Fruit fly (Drosophila melanogaster): Measurements from ENCODE around the gene Task6.

Task6 gene

dm6 chr3R:13660924-13661659 is 13.2 kb downstream of the Task6 start, which contains the start of gene B52 (continued):
- TF ChIP-seq CG8089 (GFP tag; optimal IDR thresholded peaks at IDR 0.05) (peak; percentile 27), CG15011 (GFP tag; optimal IDR thresholded peaks at IDR 0.05) (peak; percentile 51), lov (optimal IDR thresholded peaks at IDR 0.05) (no peak), lov (GFP tag; IDR thresholded peaks at IDR 0.05) (peak; percentile 69; the same call in 1 of the 3 replicates), cato (GFP tag; optimal IDR thresholded peaks at IDR 0.05; ENCODE audit: borderline replicate concordance) (no peak), CG18476 (GFP tag; optimal IDR thresholded peaks at IDR 0.05) (no peak), slbo (GFP tag; IDR thresholded peaks at IDR 0.05) (peak; percentile 68), Spps (tag; optimal IDR thresholded peaks at IDR 0.05) (peak; percentile 42), Gsc (GFP tag; IDR thresholded peaks at IDR 0.05) (no peak; the same call in 1 of the 2 replicates), CG43689 (GFP tag; IDR thresholded peaks at IDR 0.05) (no peak), Nf-YC (tag; optimal IDR thresholded peaks at IDR 0.05) (no peak), Sox100B (GFP tag; optimal IDR thresholded peaks at IDR 0.05) (peak; percentile 62), esg (GFP tag; conservative IDR thresholded peaks at IDR 0.05) (peak; percentile 59), Pdp1 (GFP tag; optimal IDR thresholded peaks at IDR 0.05) (peak in 1 of 2 experiments; percentile 35), CG1233 (GFP tag; optimal IDR thresholded peaks at IDR 0.05) (peak; percentile 63), hb (GFP tag; IDR thresholded peaks at IDR 0.05; ENCODE audit: partially characterized antibody) (peak; percentile 18; the same call in 1 of the 3 replicates), MESR4 (GFP tag; optimal IDR thresholded peaks at IDR 0.05) (peak; percentile 97), Ravus (GFP tag; IDR thresholded peaks at IDR 0.05) (no peak), oc (tag; optimal IDR thresholded peaks at IDR 0.05) (no peak), CG18764 (GFP tag; optimal IDR thresholded peaks at IDR 0.05) (peak; percentile 55), E2f1 (GFP tag; IDR thresholded peaks at IDR 0.05) (peak; percentile 84), cwo (GFP tag; optimal IDR thresholded peaks at IDR 0.05) (no peak), NFAT (GFP tag; IDR thresholded peaks at IDR 0.05) (peak; percentile 78; the same call in 1 of the 2 replicates), Atf3 (GFP tag; optimal IDR thresholded peaks at IDR 0.05) (no peak), CG8290 (GFP tag; optimal IDR thresholded peaks at IDR 0.05) (no peak), CG8290 (tag; optimal IDR thresholded peaks at IDR 0.05) (peak in 1 of 2 experiments; percentile 51), gsb (GFP tag; IDR thresholded peaks at IDR 0.05) (peak; percentile 70), BtbVII (GFP tag; optimal IDR thresholded peaks at IDR 0.05) (peak; percentile 82), Awh (GFP tag; IDR thresholded peaks at IDR 0.05) (peak; percentile 64), vvl (GFP tag; IDR thresholded peaks at IDR 0.05) (peak; percentile 80), B-H2 (GFP tag; optimal IDR thresholded peaks at IDR 0.05) (peak; percentile 61), CG4360 (GFP tag; IDR thresholded peaks at IDR 0.05) (no peak), az2 (GFP tag; optimal IDR thresholded peaks at IDR 0.05) (peak; percentile 15), Dbx (GFP tag; IDR thresholded peaks at IDR 0.05) (peak; percentile 53; the same call in 2 of the 3 replicates), CG4730 (GFP tag; IDR thresholded peaks at IDR 0.05) (0 out of 2 replicates have a peak, but pooled peaks have one; percentile 26), sd (tag; optimal IDR thresholded peaks at IDR 0.05) (no peak), CG1792 (GFP tag; optimal IDR thresholded peaks at IDR 0.05) (peak; percentile 24), cas (GFP tag; IDR thresholded peaks at IDR 0.05) (no peak), CG3726 (GFP tag; IDR thresholded peaks at IDR 0.05) (no peak), en (GFP tag; optimal IDR thresholded peaks at IDR 0.05) (peak; percentile 57), CG17385 (GFP tag; optimal IDR thresholded peaks at IDR 0.05) (peak; percentile 79), CG10366 (GFP tag; IDR thresholded peaks at IDR 0.05) (peak; percentile 36), Ets97D (GFP tag; optimal IDR thresholded peaks at IDR 0.05) (peak; percentile 99), mam (GFP tag; optimal IDR thresholded peaks at IDR 0.05) (peak; percentile 66), CG12391 (tag; optimal IDR thresholded peaks at IDR 0.05) (peak; percentile 57), tin (GFP tag; optimal IDR thresholded peaks at IDR 0.05) (peak; percentile 8), CG5953 (GFP tag; IDR thresholded peaks at IDR 0.05) (no peak), sens (GFP tag) (peak; percentile 87), prd (optimal IDR thresholded peaks at IDR 0.05) (no peak), prd (GFP tag; IDR thresholded peaks at IDR 0.05) (peak; percentile 66), trh (GFP tag; optimal IDR thresholded peaks at IDR 0.05) (no peak)
